Fruit fly (Drosophila melanogaster): ENCODE data around the gene CG15386.

Gene CG15386

dm6 chr2L:2201107-2201561 is 15.9 kb downstream of the CG15386 start (continued):
- TF ChIP-seq lab (GFP tag; optimal IDR thresholded peaks at IDR 0.05) (peak; percentile 82), Fer3 (tag; optimal IDR thresholded peaks at IDR 0.05) (peak; percentile 60), CG12659 (GFP tag; optimal IDR thresholded peaks at IDR 0.05) (peak; percentile 71), kni (GFP tag; optimal IDR thresholded peaks at IDR 0.05) (peak; percentile 54), CG10267 (tag; optimal IDR thresholded peaks at IDR 0.05) (peak; percentile 81), Atf-2 (GFP tag; optimal IDR thresholded peaks at IDR 0.05) (peak; percentile 64), CG7556 (GFP tag; optimal IDR thresholded peaks at IDR 0.05) (peak; percentile 86), hb (GFP tag; IDR thresholded peaks at IDR 0.05; ENCODE audit: partially characterized antibody) (no peak), CG14050 (GFP tag; IDR thresholded peaks at IDR 0.05) (no peak), CG12104 (GFP tag; optimal IDR thresholded peaks at IDR 0.05) (peak; percentile 86), Poxn (GFP tag; IDR thresholded peaks at IDR 0.05) (no peak), salm (tag; optimal IDR thresholded peaks at IDR 0.05) (peak; percentile 73), lov (optimal IDR thresholded peaks at IDR 0.05) (no peak), lov (GFP tag; IDR thresholded peaks at IDR 0.05) (peak; percentile 72; the same call in 1 of the 3 replicates), fd64A (GFP tag; optimal IDR thresholded peaks at IDR 0.05) (peak; percentile 90), hbn (GFP tag; IDR thresholded peaks at IDR 0.05; ENCODE audit: partially characterized antibody) (no peak), Fer2 (tag; optimal IDR thresholded peaks at IDR 0.05) (no peak), sob (GFP tag; IDR thresholded peaks at IDR 0.05) (no peak), Spps (tag; optimal IDR thresholded peaks at IDR 0.05) (peak; percentile 91), Dbx (GFP tag; IDR thresholded peaks at IDR 0.05) (no peak), CG3995 (GFP tag; optimal IDR thresholded peaks at IDR 0.05) (no peak), bsh (GFP tag; optimal IDR thresholded peaks at IDR 0.05) (peak; percentile 88 to 95), Xbp1 (GFP tag; optimal IDR thresholded peaks at IDR 0.05) (peak; percentile 79), caup (GFP tag; optimal IDR thresholded peaks at IDR 0.05; ENCODE audit: severe bottlenecking) (peak; percentile 57), CG7786 (GFP tag; optimal IDR thresholded peaks at IDR 0.05) (peak; percentile 59), nerfin-1 (tag; optimal IDR thresholded peaks at IDR 0.05) (peak; percentile 92), lbe (GFP tag; optimal IDR thresholded peaks at IDR 0.05) (peak; percentile 27), jigr1 (GFP tag; IDR thresholded peaks at IDR 0.05) (no peak), CG9797 (GFP tag; optimal IDR thresholded peaks at IDR 0.05) (peak; percentile 8), psq (GFP tag; optimal IDR thresholded peaks at IDR 0.05) (no peak), NfI (GFP tag; optimal IDR thresholded peaks at IDR 0.05) (peak; percentile 79), CG12236 (GFP tag; optimal IDR thresholded peaks at IDR 0.05) (peak; percentile 67), kah (GFP tag; optimal IDR thresholded peaks at IDR 0.05) (peak; percentile 21), CG2120 (GFP tag; optimal IDR thresholded peaks at IDR 0.05) (no peak), CG6683 (GFP tag; optimal IDR thresholded peaks at IDR 0.05) (peak; percentile 42), CG8089 (GFP tag; optimal IDR thresholded peaks at IDR 0.05) (peak; percentile 70), CG8359 (GFP tag; optimal IDR thresholded peaks at IDR 0.05; ENCODE audit: borderline replicate concordance) (peak; percentile 87), zen2 (GFP tag; IDR thresholded peaks at IDR 0.05; ENCODE audit: partially characterized antibody) (no peak), Dfd (GFP tag; optimal IDR thresholded peaks at IDR 0.05) (no peak), otp (GFP tag; IDR thresholded peaks at IDR 0.05) (peak; percentile 83), Ets97D (GFP tag; optimal IDR thresholded peaks at IDR 0.05) (peak; percentile 6), CG10979 (tag; optimal IDR thresholded peaks at IDR 0.05) (peak; percentile 94), sr (GFP tag; IDR thresholded peaks at IDR 0.05) (no peak), az2 (GFP tag; optimal IDR thresholded peaks at IDR 0.05) (peak; percentile 86), CG34224 (GFP tag; IDR thresholded peaks at IDR 0.05; ENCODE audit: partially characterized antibody) (no peak), CG10543 (GFP tag; optimal IDR thresholded peaks at IDR 0.05) (peak; percentile 26), tx (GFP tag; optimal IDR thresholded peaks at IDR 0.05) (peak; percentile 17), kay (GFP tag; optimal IDR thresholded peaks at IDR 0.05) (peak; percentile 34), CG17568 (GFP tag; optimal IDR thresholded peaks at IDR 0.05) (peak; percentile 81), Rx (GFP tag; IDR thresholded peaks at IDR 0.05) (no peak)

Measured in whole organism, embryonic.